Worm (Caenorhabditis elegans): ENCODE results near the gene K07F5.12.

- no peak for TF ChIP-seq pes-1 (GFP tag; IDR thresholded peaks at IDR 0.05)
- TF ChIP-seq ets-7 (tag; optimal IDR thresholded peaks at IDR 0.05) = no peak
- TF ChIP-seq ceh-36 (tag; optimal IDR thresholded peaks at IDR 0.05) = no peak
- no peak for TF ChIP-seq B0310.2 (tag; optimal IDR thresholded peaks at IDR 0.05)
- no peak for TF ChIP-seq hmbx-1 (tag; optimal IDR thresholded peaks at IDR 0.05)
- no peak for TF ChIP-seq hmg-4 (GFP tag; optimal IDR thresholded peaks at IDR 0.05)
- TF ChIP-seq ama-1 (optimal IDR thresholded peaks at IDR 0.05) = no peak
- no peak for TF ChIP-seq tbx-11 (GFP tag; IDR thresholded peaks at IDR 0.05)
- no peak for TF ChIP-seq ceh-13 (GFP tag; optimal IDR thresholded peaks at IDR 0.05)
- no peak for TF ChIP-seq F13C5.2 (tag; optimal IDR thresholded peaks at IDR 0.05)
Measured at ce11 chrIV:9863817-9864216, 8.0 kb downstream of the K07F5.12 start, which contains the start of gene K07F5.16.

Measured in whole organism, early embryonic.